Fruit fly (Drosophila melanogaster): ENCODE measurements around the gene Ir10a.

Ir10a gene

dm6 chrX:11340719-11341322 is 29.8 kb upstream of the Ir10a start (continued):
- TF ChIP-seq lab (GFP tag; optimal IDR thresholded peaks at IDR 0.05), result peak; percentile 32
- no peak for TF ChIP-seq abd-A (tag; optimal IDR thresholded peaks at IDR 0.05)
- TF ChIP-seq Hmx (GFP tag; optimal IDR thresholded peaks at IDR 0.05), result no peak
- no peak for TF ChIP-seq Taf1 (GFP tag; IDR thresholded peaks at IDR 0.05)
- no peak for TF ChIP-seq CG1792 (GFP tag; optimal IDR thresholded peaks at IDR 0.05)
- no peak for TF ChIP-seq GATAe (GFP tag; conservative IDR thresholded peaks at IDR 0.05)
- TF ChIP-seq eve (GFP tag; optimal IDR thresholded peaks at IDR 0.05), result no peak
- no peak for TF ChIP-seq gcm (GFP tag; optimal IDR thresholded peaks at IDR 0.05)
- no peak for TF ChIP-seq esg (GFP tag; conservative IDR thresholded peaks at IDR 0.05)
- TF ChIP-seq Deaf1 (tag; optimal IDR thresholded peaks at IDR 0.05), result no peak
- no peak for TF ChIP-seq sug (tag; optimal IDR thresholded peaks at IDR 0.05)
- TF ChIP-seq knrl (GFP tag; IDR thresholded peaks at IDR 0.05; ENCODE audit: partially characterized antibody), result no peak
- TF ChIP-seq Hand (GFP tag; optimal IDR thresholded peaks at IDR 0.05), result no peak
- no peak for TF ChIP-seq Dbx (GFP tag; IDR thresholded peaks at IDR 0.05)
- no peak for TF ChIP-seq fd3F (GFP tag; optimal IDR thresholded peaks at IDR 0.05)
- peak; percentile 66 for TF ChIP-seq CG9215 (GFP tag; IDR thresholded peaks at IDR 0.05)
- TF ChIP-seq CG11398 (GFP tag; optimal IDR thresholded peaks at IDR 0.05), result no peak
- no peak for TF ChIP-seq zf30C (GFP tag; optimal IDR thresholded peaks at IDR 0.05)
- TF ChIP-seq ash1 (GFP tag; optimal IDR thresholded peaks at IDR 0.05), result no peak
- no peak for TF ChIP-seq cas (GFP tag; IDR thresholded peaks at IDR 0.05)
- TF ChIP-seq gce (GFP tag; IDR thresholded peaks at IDR 0.05), result no peak
- TF ChIP-seq sens (GFP tag), result peak; percentile 80
- TF ChIP-seq CG17361 (GFP tag; IDR thresholded peaks at IDR 0.05), result peak; percentile 49; the same call in 1 of the 3 replicates
- TF ChIP-seq Side (GFP tag; optimal IDR thresholded peaks at IDR 0.05), result no peak
- TF ChIP-seq Sin3A (optimal IDR thresholded peaks at IDR 0.05), result no peak
- TF ChIP-seq wdn (GFP tag; IDR thresholded peaks at IDR 0.05), result no peak
- no peak for TF ChIP-seq CG16779 (GFP tag; IDR thresholded peaks at IDR 0.05)
- no peak for TF ChIP-seq Stat92E (GFP tag; optimal IDR thresholded peaks at IDR 0.05)
- no peak for TF ChIP-seq corto (GFP tag; optimal IDR thresholded peaks at IDR 0.05)
- TF ChIP-seq Mes4 (GFP tag; optimal IDR thresholded peaks at IDR 0.05), result no peak
- TF ChIP-seq row (GFP tag; IDR thresholded peaks at IDR 0.05), result peak; percentile 69
- TF ChIP-seq CG33557 (GFP tag; optimal IDR thresholded peaks at IDR 0.05), result no peak
- TF ChIP-seq CG31224 (GFP tag; IDR thresholded peaks at IDR 0.05), result no peak
- no peak for TF ChIP-seq CG3995 (GFP tag; optimal IDR thresholded peaks at IDR 0.05)
- TF ChIP-seq CG1602 (GFP tag; optimal IDR thresholded peaks at IDR 0.05), result no peak
- no peak for TF ChIP-seq CG12942 (GFP tag; optimal IDR thresholded peaks at IDR 0.05)
- no peak for TF ChIP-seq CG10959 (GFP tag; IDR thresholded peaks at IDR 0.05)
- no peak for TF ChIP-seq CG7271 (tag; optimal IDR thresholded peaks at IDR 0.05)
- TF ChIP-seq E2f1 (GFP tag; IDR thresholded peaks at IDR 0.05), result no peak
- no peak for TF ChIP-seq croc (GFP tag; conservative IDR thresholded peaks at IDR 0.05)
- no peak for TF ChIP-seq tna (GFP tag; IDR thresholded peaks at IDR 0.05; ENCODE audit: partially characterized antibody)
- no peak for TF ChIP-seq CG12155 (GFP tag; optimal IDR thresholded peaks at IDR 0.05)
- peak; percentile 7 for TF ChIP-seq nmo (GFP tag; optimal IDR thresholded peaks at IDR 0.05)
- no peak for TF ChIP-seq Asciz (GFP tag; optimal IDR thresholded peaks at IDR 0.05)
- TF ChIP-seq Doc3 (GFP tag; IDR thresholded peaks at IDR 0.05; ENCODE audit: partially characterized antibody), result no peak
- no peak for TF ChIP-seq HLH54F (GFP tag; optimal IDR thresholded peaks at IDR 0.05)
- TF ChIP-seq Poxn (GFP tag; IDR thresholded peaks at IDR 0.05), result no peak
- TF ChIP-seq ttk (GFP tag; IDR thresholded peaks at IDR 0.05), result no peak
- no peak for TF ChIP-seq NC2α (GFP tag; optimal IDR thresholded peaks at IDR 0.05)
- no peak for TF ChIP-seq dan (GFP tag; IDR thresholded peaks at IDR 0.05)
- TF ChIP-seq CG14710 (tag; optimal IDR thresholded peaks at IDR 0.05), result peak; percentile 37
- no peak for TF ChIP-seq Abd-B (GFP tag; optimal IDR thresholded peaks at IDR 0.05)
